Worm (Caenorhabditis elegans): Measurements from ENCODE around the gene R07B7.8.

- no peak for TF ChIP-seq ztf-11 (tag; optimal IDR thresholded peaks at IDR 0.05)
- no peak for TF ChIP-seq lin-13 (tag; optimal IDR thresholded peaks at IDR 0.05)
- TF ChIP-seq snpc-4 (tag; optimal IDR thresholded peaks at IDR 0.05): no peak
- no peak for TF ChIP-seq elt-3 (tag; optimal IDR thresholded peaks at IDR 0.05)
Measured at ce11 chrV:12038783-12039182, 45.3 kb downstream of the R07B7.8 start.
